Fruit fly (Drosophila melanogaster) whole organism, embryonic: ENCODE results near the gene RpS20.
A peak's percentile ranks its signal among the peaks of the same experiment; 100 is the strongest.

Source experiments
- BEAF-32 ChIP-seq: fragments of 200-800 bp; sonication (Bioruptor generic); optimal IDR thresholded peaks from 3 replicates; lab custom pipeline; 2017; ENCODE audit warnings: missing biosample characterization, missing genetic modification characterization, mild to moderate bottlenecking, moderate library complexity, missing genetic modification reagents
- Bdp1 ChIP-seq: fragments of 200-800 bp; sonication (Bioruptor generic); optimal IDR thresholded peaks from 3 replicates; lab custom pipeline; 2016; ENCODE audit warnings: missing biosample characterization, missing genetic modification characterization
- Bgb ChIP-seq: fragments of 200-800 bp; sonication (Bioruptor generic); IDR thresholded peaks from 2 replicates; pipeline ENCODE4 v1.3.6; 2022; ENCODE audit warnings: missing biosample characterization, missing genetic modification characterization; ENCODE audit not compliant: partially characterized antibody
- CG10267 ChIP-seq: fragments of 200-800 bp; sonication (Bioruptor generic); optimal IDR thresholded peaks from 2 replicates; lab custom pipeline; 2018; ENCODE audit warnings: missing biosample characterization, mild to moderate bottlenecking, missing genetic modification characterization, moderate library complexity
- CG13287 ChIP-seq: fragments of 200-800 bp; sonication (Bioruptor generic); IDR thresholded peaks from 2 replicates; pipeline ENCODE4 v1.3.6; 2022; ENCODE audit warnings: missing biosample characterization, missing genetic modification characterization; ENCODE audit not compliant: partially characterized antibody
- CG13424 ChIP-seq: fragments of 200-800 bp; sonication (Bioruptor generic); optimal IDR thresholded peaks from 2 replicates; lab custom pipeline; 2019; ENCODE audit warnings: missing biosample characterization, mild to moderate bottlenecking, missing genetic modification characterization, moderate library complexity
- CG17186 ChIP-seq: fragments of 200-800 bp; sonication (Bioruptor generic); optimal IDR thresholded peaks from 3 replicates; lab custom pipeline; 2017; ENCODE audit warnings: missing biosample characterization, missing genetic modification reagents, missing genetic modification characterization
- CG34224 ChIP-seq: fragments of 200-800 bp; sonication (Bioruptor generic); IDR thresholded peaks from 3 replicates; pipeline ENCODE4 v1.3.6; 2022; ENCODE audit warnings: missing biosample characterization, missing genetic modification characterization; ENCODE audit not compliant: partially characterized antibody
- CG6689 ChIP-seq: fragments of 200-800 bp; sonication (Bioruptor generic); IDR thresholded peaks from 2 replicates; pipeline ENCODE4 v1.3.6; 2022; ENCODE audit warnings: missing biosample characterization, missing genetic modification characterization
- CG9797 ChIP-seq: fragments of 200-800 bp; sonication (Bioruptor generic); optimal IDR thresholded peaks from 3 replicates; lab custom pipeline; 2018; ENCODE audit warnings: missing biosample characterization, mild to moderate bottlenecking, missing genetic modification characterization
- Dfd ChIP-seq, 2 experiments: fragments of >200 bp; optimal IDR thresholded peaks; 2 replicates each; lab custom pipeline; 2017; ENCODE audit warnings: missing biosample characterization in 2 of 2, missing genetic modification characterization in 2 of 2
- Dll ChIP-seq: fragments of 200-800 bp; sonication (Bioruptor generic); IDR thresholded peaks from 4 replicates; pipeline ENCODE4 v1.3.6; 2022; ENCODE audit warnings: missing biosample characterization, missing genetic modification characterization; ENCODE audit not compliant: partially characterized antibody
- Doc3 ChIP-seq: fragments of 200-800 bp; sonication (Bioruptor generic); IDR thresholded peaks from 3 replicates; pipeline ENCODE4 v1.3.6; 2022; ENCODE audit warnings: missing biosample characterization, missing genetic modification characterization; ENCODE audit not compliant: partially characterized antibody
- Dp ChIP-seq: fragments of 200-800 bp; sonication (Bioruptor generic); optimal IDR thresholded peaks from 2 replicates; lab custom pipeline; 2018; ENCODE audit warnings: missing biosample characterization, mild to moderate bottlenecking, missing genetic modification characterization, moderate library complexity
- Dref ChIP-seq: fragments of 200-800 bp; sonication (Bioruptor generic); IDR thresholded peaks from 2 replicates; pipeline ENCODE4 v1.3.6; 2022; ENCODE audit warnings: missing biosample characterization, missing genetic modification characterization
- E2f2 ChIP-seq: fragments of 200-800 bp; sonication (Bioruptor generic); IDR thresholded peaks from 2 replicates; pipeline ENCODE4 v1.3.6; 2022; ENCODE audit warnings: missing biosample characterization, missing genetic modification characterization
- Ets97D ChIP-seq: fragments of 200-800 bp; sonication (Bioruptor generic); optimal IDR thresholded peaks from 3 replicates; lab custom pipeline; 2016; ENCODE audit warnings: missing biosample characterization, missing genetic modification characterization
- Fer1 ChIP-seq: fragments of 200-800 bp; sonication (Bioruptor generic); optimal IDR thresholded peaks from 2 replicates; lab custom pipeline; 2017; ENCODE audit warnings: missing biosample characterization, mild to moderate bottlenecking, missing genetic modification characterization
- HLH4C ChIP-seq: fragments of 200-800 bp; sonication (Bioruptor generic); IDR thresholded peaks from 3 replicates; pipeline ENCODE4 v1.3.6; 2022; ENCODE audit warnings: missing biosample characterization, missing genetic modification characterization; ENCODE audit not compliant: partially characterized antibody
- Hey ChIP-seq: fragments of 200-800 bp; sonication (Bioruptor generic); optimal IDR thresholded peaks from 3 replicates; lab custom pipeline; 2018; ENCODE audit warnings: missing biosample characterization, mild to moderate bottlenecking, missing genetic modification characterization
- Hr39 ChIP-seq: fragments of >200 bp; optimal IDR thresholded peaks from 2 replicates; lab custom pipeline; 2017
- MBD-R2 ChIP-seq: fragments of 200-800 bp; sonication (Bioruptor generic); IDR thresholded peaks from 2 replicates; pipeline ENCODE4 v1.3.6; 2022; ENCODE audit warnings: missing biosample characterization, missing genetic modification characterization
- Mad ChIP-seq: fragments of 200-800 bp; sonication (Bioruptor generic); optimal IDR thresholded peaks from 2 replicates; lab custom pipeline; 2016; ENCODE audit warnings: missing biosample characterization, missing genetic modification characterization
- NC2β ChIP-seq: fragments of 200-800 bp; sonication (Bioruptor generic); optimal IDR thresholded peaks from 2 replicates; lab custom pipeline; 2016; ENCODE audit warnings: missing biosample characterization, missing genetic modification characterization
- Oaz ChIP-seq: fragments of 200-800 bp; sonication (Bioruptor generic); IDR thresholded peaks from 2 replicates; pipeline ENCODE4 v1.3.6; 2022; ENCODE audit warnings: missing biosample characterization, missing genetic modification characterization
- Opbp ChIP-seq: fragments of 200-800 bp; sonication (Bioruptor generic); IDR thresholded peaks from 3 replicates; pipeline ENCODE4 v1.3.6; 2022; ENCODE audit warnings: missing biosample characterization, missing genetic modification characterization; ENCODE audit not compliant: partially characterized antibody
- Sry-δ ChIP-seq: fragments of 200-800 bp; sonication (Bioruptor generic); optimal IDR thresholded peaks from 2 replicates; lab custom pipeline; 2016; ENCODE audit warnings: missing biosample characterization, missing genetic modification characterization
- Tbp ChIP-seq: fragments of >200 bp; optimal IDR thresholded peaks from 2 replicates; lab custom pipeline; 2018; ENCODE audit warnings: missing biosample characterization, missing genetic modification characterization
- amos ChIP-seq: fragments of 200-800 bp; sonication (Bioruptor generic); IDR thresholded peaks from 2 replicates; pipeline ENCODE4 v1.3.6; 2022; ENCODE audit warnings: missing biosample characterization, missing genetic modification characterization; ENCODE audit not compliant: partially characterized antibody
- bbx ChIP-seq: fragments of 200-800 bp; sonication (Bioruptor generic); IDR thresholded peaks from 2 replicates; pipeline ENCODE4 v1.3.6; 2022; ENCODE audit warnings: missing biosample characterization, missing genetic modification characterization; ENCODE audit not compliant: partially characterized antibody
- chinmo ChIP-seq: fragments of 200-800 bp; sonication (Bioruptor generic); IDR thresholded peaks from 4 replicates; pipeline ENCODE4 v1.3.6; 2022; ENCODE audit warnings: missing biosample characterization, missing genetic modification characterization; ENCODE audit not compliant: partially characterized antibody
- crol ChIP-seq: fragments of 200-800 bp; sonication (Bioruptor generic); IDR thresholded peaks from 2 replicates; pipeline ENCODE4 v1.3.6; 2022; ENCODE audit warnings: missing biosample characterization, missing genetic modification characterization
- gcm ChIP-seq: fragments of 200-800 bp; sonication (Bioruptor generic); optimal IDR thresholded peaks from 2 replicates; lab custom pipeline; 2019; ENCODE audit warnings: missing biosample characterization, mild to moderate bottlenecking, missing genetic modification characterization, moderate library complexity
- gfzf ChIP-seq: fragments of 200-800 bp; sonication (Bioruptor generic); optimal IDR thresholded peaks from 2 replicates; lab custom pipeline; 2016; ENCODE audit warnings: missing biosample characterization, mild to moderate bottlenecking, missing genetic modification characterization, moderate library complexity
- hbn ChIP-seq: fragments of 200-800 bp; sonication (Bioruptor generic); IDR thresholded peaks from 2 replicates; pipeline ENCODE4 v1.3.6; 2022; ENCODE audit warnings: missing biosample characterization, missing genetic modification characterization; ENCODE audit not compliant: partially characterized antibody
- inv ChIP-seq: fragments of 200-800 bp; sonication (Bioruptor generic); IDR thresholded peaks from 2 replicates; pipeline ENCODE4 v1.3.6; 2022; ENCODE audit warnings: missing biosample characterization, missing genetic modification characterization; ENCODE audit not compliant: partially characterized antibody
- knrl ChIP-seq: fragments of 200-800 bp; sonication (Bioruptor generic); IDR thresholded peaks from 3 replicates; pipeline ENCODE4 v1.3.6; 2022; ENCODE audit warnings: missing biosample characterization, missing genetic modification characterization; ENCODE audit not compliant: partially characterized antibody
- peb ChIP-seq: fragments of 200-800 bp; sonication (Bioruptor generic); IDR thresholded peaks from 2 replicates; pipeline ENCODE4 v1.3.6; 2022; ENCODE audit warnings: missing biosample characterization, missing genetic modification characterization
- phol ChIP-seq: fragments of 200-800 bp; sonication (Bioruptor generic); optimal IDR thresholded peaks from 3 replicates; lab custom pipeline; 2018; ENCODE audit warnings: missing biosample characterization, mild to moderate bottlenecking, missing genetic modification characterization, moderate library complexity
- pita ChIP-seq: fragments of 200-800 bp; sonication (Bioruptor generic); optimal IDR thresholded peaks from 2 replicates; lab custom pipeline; 2017; ENCODE audit warnings: missing biosample characterization, mild to moderate bottlenecking, missing genetic modification characterization
- pzg ChIP-seq: fragments of 200-800 bp; sonication (Bioruptor generic); optimal IDR thresholded peaks from 3 replicates; lab custom pipeline; 2018; ENCODE audit warnings: missing biosample characterization, mild to moderate bottlenecking, missing genetic modification characterization, moderate library complexity
- sc ChIP-seq, 3 experiments: fragments of >200 bp in 2 of 3; fragments of 200-800 bp in 1 of 3; sonication (Bioruptor generic) in 1 of 3; optimal IDR thresholded peaks; 2 replicates in 2 of 3; 3 replicates in 1 of 3; lab custom pipeline; 2017; ENCODE audit warnings: mild to moderate bottlenecking in 1 of 3, missing biosample characterization in 1 of 3, missing genetic modification characterization in 1 of 3, missing genetic modification reagents in 1 of 3
- sens ChIP-seq: fragments of 200-800 bp; sonication (Bioruptor generic); peaks from one replicate; lab custom pipeline; 2016; ENCODE audit warnings: missing biosample characterization, missing genetic modification characterization
- sna ChIP-seq: fragments of 200-800 bp; sonication (Bioruptor generic); IDR thresholded peaks from 2 replicates; pipeline ENCODE4 v1.3.6; 2022; ENCODE audit warnings: missing biosample characterization, missing genetic modification characterization; ENCODE audit not compliant: partially characterized antibody
- stwl ChIP-seq: fragments of 200-800 bp; sonication (Bioruptor generic); optimal IDR thresholded peaks from 3 replicates; lab custom pipeline; 2018; ENCODE audit warnings: missing biosample characterization, mild to moderate bottlenecking, missing genetic modification characterization, moderate library complexity
- trem ChIP-seq: fragments of 200-800 bp; optimal IDR thresholded peaks from 3 replicates; lab custom pipeline; 2019; ENCODE audit warnings: missing biosample characterization, mild to moderate bottlenecking, missing genetic modification characterization, moderate library complexity
- unc-4 ChIP-seq: fragments of 200-800 bp; sonication (Bioruptor generic); IDR thresholded peaks from 2 replicates; pipeline ENCODE4 v1.3.6; 2022; ENCODE audit warnings: missing biosample characterization, missing genetic modification characterization; ENCODE audit not compliant: partially characterized antibody

The RpS20 gene

DNA sequence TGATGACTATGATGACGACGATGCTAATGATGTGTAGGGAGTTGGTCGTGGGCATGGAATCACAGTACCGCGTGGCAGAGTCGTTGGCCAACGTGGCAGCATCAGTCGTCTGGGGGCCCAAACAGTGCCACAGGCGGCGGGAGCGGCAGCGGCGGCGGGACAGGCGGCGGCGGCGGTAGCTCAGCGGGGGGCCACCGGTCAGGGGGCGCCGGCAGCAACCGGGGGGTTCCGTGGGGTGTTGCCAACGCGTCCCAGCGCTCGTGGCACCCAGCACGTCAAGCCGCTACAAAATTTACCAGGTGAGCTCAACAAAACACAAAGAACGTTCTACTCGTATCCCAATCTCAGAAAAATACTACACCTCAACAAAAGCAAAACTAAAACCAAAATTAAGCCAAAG, 19.7 kb upstream of the RpS20 start:
- TF ChIP-seq Opbp (GFP tag; lab: Robert Waterston, UW), result no peak
- TF ChIP-seq Hey, result peak; percentile 5
- TF ChIP-seq Oaz (GFP tag; lab: Robert Waterston, UW), result no peak
- no peak for TF ChIP-seq Tbp (GFP tag; lab: Kevin White, UChicago)
- no peak for TF ChIP-seq CG13424 (tag; lab: Kevin White, UChicago)
- TF ChIP-seq CG6689 (GFP tag; lab: Robert Waterston, UW), result no peak
- peak; percentile 88 for TF ChIP-seq Hr39
- no peak for TF ChIP-seq Mad

DNA sequence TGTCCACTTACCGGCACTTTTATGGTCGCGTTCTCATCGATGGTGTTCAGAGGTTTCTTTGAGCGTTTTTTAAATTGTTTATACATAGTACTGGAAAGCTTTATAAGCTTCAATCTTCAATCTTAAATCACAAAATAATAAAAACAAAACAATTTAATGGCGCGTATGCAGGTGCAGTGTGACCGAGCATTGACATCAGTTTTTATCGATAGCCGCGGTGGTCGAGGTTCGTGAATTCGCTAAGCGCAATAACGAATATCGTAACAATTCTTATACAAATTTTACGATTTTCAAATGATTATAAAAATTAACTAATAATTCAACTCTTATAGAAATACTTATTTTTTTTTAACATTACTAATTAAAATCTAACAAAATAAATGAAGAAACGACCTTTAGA, 6.0 kb upstream of the RpS20 start, which contains the start of gene Fancd2:
Gene Fancd2 (minus strand): TSS at position 183 of the 400 bp plus-strand sequence.
- TF ChIP-seq MBD-R2 (GFP tag; lab: Robert Waterston, UW), result peak; percentile 66; the same call in 1 of the 2 replicates
- TF ChIP-seq phol (tag; lab: Kevin White, UChicago), result peak; percentile 84
- TF ChIP-seq Dp, result peak; percentile 89
- peak; percentile 48; the same call in 1 of the 2 replicates for TF ChIP-seq hbn (GFP tag; lab: Robert Waterston, UW)
- peak; percentile 53 for TF ChIP-seq Ets97D (GFP tag; lab: Kevin White, UChicago)
- no peak for TF ChIP-seq peb (GFP tag; lab: Robert Waterston, UW)
- TF ChIP-seq chinmo, result 0 out of 4 replicates have a peak, but pooled peaks have one; percentile 47
- TF ChIP-seq crol (GFP tag; lab: Robert Waterston, UW), result no peak
- no peak for TF ChIP-seq Bdp1
- TF ChIP-seq Doc3 (GFP tag; lab: Robert Waterston, UW), result 0 out of 3 replicates have a peak, but pooled peaks have one; percentile 27
- TF ChIP-seq Dfd (GFP tag; optimal IDR thresholded peaks at IDR 0.05; lab: Kevin White, UChicago), result no peak
- peak; percentile 54 for TF ChIP-seq pita (GFP tag; lab: Kevin White, UChicago)
- peak; percentile 49 for TF ChIP-seq trem (tag; lab: Kevin White, UChicago)
- TF ChIP-seq gcm (GFP tag; lab: Kevin White, UChicago), result no peak
- TF ChIP-seq unc-4, result peak; percentile 63
- peak; percentile 37 for TF ChIP-seq CG17186 (GFP tag; lab: Kevin White, UChicago)
- TF ChIP-seq Bgb (GFP tag; lab: Robert Waterston, UW), result peak; percentile 79
- peak; percentile 92 for TF ChIP-seq E2f2 (GFP tag; lab: Robert Waterston, UW)
- peak; percentile 68 for TF ChIP-seq CG34224 (GFP tag; lab: Robert Waterston, UW)
- peak; percentile 73 for TF ChIP-seq Dll (GFP tag; lab: Robert Waterston, UW)
- TF ChIP-seq stwl (tag; lab: Kevin White, UChicago), result peak; percentile 91
- no peak for TF ChIP-seq NC2β (GFP tag; lab: Kevin White, UChicago)
- TF ChIP-seq HLH4C (GFP tag; lab: Robert Waterston, UW), result 0 out of 3 replicates have a peak, but pooled peaks have one; percentile 9
- TF ChIP-seq Sry-δ (GFP tag; lab: Kevin White, UChicago), result peak; percentile 41
- TF ChIP-seq pzg (GFP tag; lab: Kevin White, UChicago), result peak; percentile 64
- peak; percentile 73; the same call in 2 of the 3 replicates for TF ChIP-seq Opbp (GFP tag; lab: Robert Waterston, UW)
- TF ChIP-seq CG9797 (GFP tag; lab: Kevin White, UChicago), result peak; percentile 74
- TF ChIP-seq inv (GFP tag; lab: Robert Waterston, UW), result 0 out of 2 replicates have a peak, but pooled peaks have one; percentile 24
- TF ChIP-seq gfzf (GFP tag; lab: Kevin White, UChicago), result peak; percentile 60
- peak; percentile 72 for TF ChIP-seq amos
- no peak for TF ChIP-seq Fer1
- peak; percentile 22 for TF ChIP-seq CG10267 (tag; lab: Kevin White, UChicago)
- no peak for TF ChIP-seq sc (optimal IDR thresholded peaks at IDR 0.05; lab: Kevin White, UChicago)
- no peak for TF ChIP-seq sc (GFP tag; optimal IDR thresholded peaks at IDR 0.05; lab: Kevin White, UChicago)
- TF ChIP-seq knrl (GFP tag; lab: Robert Waterston, UW), result peak; percentile 70
- TF ChIP-seq BEAF-32, result peak; percentile 72
- TF ChIP-seq Dref (GFP tag; lab: Robert Waterston, UW), result peak; percentile 80
- TF ChIP-seq CG13287, result peak; percentile 79
- peak; percentile 58; the same call in 1 of the 2 replicates for TF ChIP-seq sna (GFP tag; lab: Robert Waterston, UW)
- TF ChIP-seq sens (GFP tag; lab: Kevin White, UChicago), result peak; percentile 1
- TF ChIP-seq bbx (GFP tag; lab: Robert Waterston, UW), result peak; percentile 56; the same call in 1 of the 2 replicates
